Fruit fly (Drosophila melanogaster) whole organism, embryonic: ENCODE measurements around the gene Clk.

ENCODE experiments used
- Awh ChIP-seq: fragments of 200-800 bp; sonication (Bioruptor generic); IDR thresholded peaks from 2 replicates; pipeline ENCODE4, ENCODE4 v1.3.6; 2022; ENCODE audit warnings: missing biosample characterization, missing genetic modification characterization
- Bdp1 ChIP-seq: fragments of 200-800 bp; sonication (Bioruptor generic); optimal IDR thresholded peaks from 3 replicates; lab custom pipeline; 2016; ENCODE audit warnings: missing biosample characterization, missing genetic modification characterization
- CG1233 ChIP-seq: fragments of 200-800 bp; sonication (Bioruptor generic); optimal IDR thresholded peaks from 4 replicates; lab custom pipeline; 2018; ENCODE audit warnings: missing biosample characterization, mild to moderate bottlenecking, missing genetic modification characterization
- CG13287 ChIP-seq: fragments of 200-800 bp; sonication (Bioruptor generic); IDR thresholded peaks from 2 replicates; pipeline ENCODE4 v1.3.6; 2022; ENCODE audit warnings: missing biosample characterization, missing genetic modification characterization; ENCODE audit not compliant: partially characterized antibody
- CG15073 ChIP-seq: fragments of 200-800 bp; sonication (Bioruptor generic); optimal IDR thresholded peaks from 2 replicates; lab custom pipeline; 2016; ENCODE audit warnings: missing biosample characterization, missing genetic modification characterization
- CG15479 ChIP-seq: fragments of 200-800 bp; sonication (Bioruptor generic); optimal IDR thresholded peaks from 3 replicates; lab custom pipeline; 2019; ENCODE audit warnings: missing biosample characterization, mild to moderate bottlenecking, missing genetic modification characterization, moderate library complexity
- CG16863 ChIP-seq: fragments of 200-800 bp; sonication (Bioruptor generic); optimal IDR thresholded peaks from 3 replicates; lab custom pipeline; 2016; ENCODE audit warnings: missing biosample characterization, missing genetic modification characterization
- CG18764 ChIP-seq: fragments of 200-800 bp; sonication (Bioruptor generic); optimal IDR thresholded peaks from 3 replicates; lab custom pipeline; 2016; ENCODE audit warnings: missing biosample characterization, missing genetic modification characterization
- CG2129 ChIP-seq: fragments of 200-800 bp; sonication (Bioruptor generic); IDR thresholded peaks from 2 replicates; pipeline ENCODE4 v1.3.6; 2022; ENCODE audit warnings: missing biosample characterization, missing genetic modification characterization; ENCODE audit not compliant: partially characterized antibody
- CG2199 ChIP-seq: fragments of 200-800 bp; sonication (Bioruptor generic); IDR thresholded peaks from 3 replicates; pipeline ENCODE4 v1.3.6; 2022; ENCODE audit warnings: missing biosample characterization, missing genetic modification characterization
- CG33213 ChIP-seq: fragments of 200-800 bp; sonication (Bioruptor generic); optimal IDR thresholded peaks from 3 replicates; lab custom pipeline; 2016; ENCODE audit warnings: missing biosample characterization, missing genetic modification characterization
- CG34224 ChIP-seq: fragments of 200-800 bp; sonication (Bioruptor generic); IDR thresholded peaks from 3 replicates; pipeline ENCODE4 v1.3.6; 2022; ENCODE audit warnings: missing biosample characterization, missing genetic modification characterization; ENCODE audit not compliant: partially characterized antibody
- CG3847 ChIP-seq: fragments of 200-800 bp; sonication (Bioruptor generic); IDR thresholded peaks from 2 replicates; pipeline ENCODE4 v1.3.6; 2022; ENCODE audit warnings: missing biosample characterization, missing genetic modification characterization
- CG5245 ChIP-seq: fragments of 200-800 bp; sonication (Bioruptor generic); optimal IDR thresholded peaks from 3 replicates; lab custom pipeline; 2016; ENCODE audit warnings: missing biosample characterization, missing genetic modification characterization
- CG7357 ChIP-seq: fragments of 200-800 bp; sonication (Bioruptor generic); IDR thresholded peaks from 3 replicates; pipeline ENCODE4 v1.3.6; 2022; ENCODE audit warnings: missing biosample characterization, missing genetic modification characterization
- CG7372 ChIP-seq: fragments of 200-800 bp; sonication (Bioruptor generic); IDR thresholded peaks from 2 replicates; pipeline ENCODE4 v1.3.6; 2022; ENCODE audit warnings: missing biosample characterization, missing genetic modification characterization
- CG9817 ChIP-seq: fragments of 200-800 bp; sonication (Bioruptor generic); optimal IDR thresholded peaks from 2 replicates; lab custom pipeline; 2018; ENCODE audit warnings: missing biosample characterization, mild to moderate bottlenecking, missing genetic modification characterization, moderate library complexity
- CG9876 ChIP-seq: fragments of 200-800 bp; sonication (Bioruptor generic); optimal IDR thresholded peaks from 2 replicates; lab custom pipeline; 2016; ENCODE audit warnings: missing biosample characterization, missing genetic modification characterization
- Dfd ChIP-seq, 2 experiments: fragments of >200 bp; optimal IDR thresholded peaks; 2 replicates each; lab custom pipeline; 2017; ENCODE audit warnings: missing biosample characterization in 2 of 2, missing genetic modification characterization in 2 of 2
- Gug ChIP-seq: fragments of 200-800 bp; sonication (Bioruptor generic); IDR thresholded peaks from 4 replicates; pipeline ENCODE4 v1.3.6; 2022; ENCODE audit warnings: missing biosample characterization, missing genetic modification characterization
- HHEX ChIP-seq: fragments of 200-800 bp; sonication (Bioruptor generic); optimal IDR thresholded peaks from 3 replicates; lab custom pipeline; 2017; ENCODE audit warnings: missing biosample characterization, mild to moderate bottlenecking, missing genetic modification characterization, missing genetic modification reagents
- Jarid2 ChIP-seq: fragments of 200-800 bp; sonication (Bioruptor generic); optimal IDR thresholded peaks from 3 replicates; lab custom pipeline; 2017; ENCODE audit warnings: mild to moderate bottlenecking, missing biosample characterization, missing genetic modification reagents, missing genetic modification characterization
- NK7.1 ChIP-seq: fragments of 200-800 bp; sonication (Bioruptor generic); optimal IDR thresholded peaks from 3 replicates; lab custom pipeline; 2016; ENCODE audit warnings: missing biosample characterization, missing genetic modification characterization
- Nf-YB ChIP-seq: fragments of 200-800 bp; sonication (Bioruptor generic); optimal IDR thresholded peaks from 3 replicates; lab custom pipeline; 2019; ENCODE audit warnings: missing biosample characterization, mild to moderate bottlenecking, missing genetic modification characterization, moderate library complexity
- Optix ChIP-seq: fragments of 200-800 bp; sonication (Bioruptor generic); IDR thresholded peaks from 3 replicates; pipeline ENCODE4 v1.3.6; 2022; ENCODE audit warnings: missing biosample characterization, missing genetic modification characterization
- Rx ChIP-seq: fragments of 200-800 bp; sonication (Bioruptor generic); IDR thresholded peaks from 2 replicates; pipeline ENCODE4 v1.3.6; 2022; ENCODE audit warnings: missing biosample characterization, missing genetic modification characterization
- Sox102F ChIP-seq: fragments of 200-800 bp; sonication (Bioruptor generic); optimal IDR thresholded peaks from 2 replicates; lab custom pipeline; 2018; ENCODE audit warnings: missing biosample characterization, mild to moderate bottlenecking, missing genetic modification characterization, moderate library complexity
- Taf1 ChIP-seq: fragments of 200-800 bp; sonication (Bioruptor generic); IDR thresholded peaks from 2 replicates; pipeline ENCODE4 v1.3.6; 2022; ENCODE audit warnings: missing biosample characterization, missing genetic modification characterization
- ara ChIP-seq: fragments of 200-800 bp; sonication (Bioruptor generic); IDR thresholded peaks from 2 replicates; pipeline ENCODE4 v1.3.6; 2022; ENCODE audit warnings: missing biosample characterization, missing genetic modification characterization
- ase ChIP-seq: fragments of 200-800 bp; sonication (Bioruptor generic); IDR thresholded peaks from 3 replicates; pipeline ENCODE4 v1.3.6; 2022; ENCODE audit warnings: missing biosample characterization, missing genetic modification characterization
- bsh ChIP-seq, 2 experiments: fragments of 200-800 bp; sonication (Bioruptor generic); optimal IDR thresholded peaks; 2 replicates each; lab custom pipeline; 2017 to 2018; ENCODE audit warnings: mild to moderate bottlenecking in 2 of 2, missing biosample characterization in 2 of 2, missing genetic modification characterization in 2 of 2, moderate library complexity in 1 of 2
- dimm ChIP-seq: fragments of 200-800 bp; sonication (Bioruptor generic); IDR thresholded peaks from 2 replicates; pipeline ENCODE4 v1.3.6; 2022; ENCODE audit warnings: missing biosample characterization, missing genetic modification characterization
- dm ChIP-seq: fragments of 200-800 bp; sonication (Bioruptor generic); optimal IDR thresholded peaks from 3 replicates; lab custom pipeline; 2016; ENCODE audit warnings: missing biosample characterization, missing genetic modification characterization
- emc ChIP-seq: fragments of 200-800 bp; sonication (Bioruptor generic); optimal IDR thresholded peaks from 2 replicates; lab custom pipeline; 2016; ENCODE audit warnings: missing biosample characterization, missing genetic modification characterization
- exex ChIP-seq: fragments of 200-800 bp; sonication (Bioruptor generic); optimal IDR thresholded peaks from 4 replicates; lab custom pipeline; 2018; ENCODE audit warnings: missing biosample characterization, mild to moderate bottlenecking, missing genetic modification characterization, moderate library complexity
- fd64A ChIP-seq: fragments of 200-800 bp; sonication (Bioruptor generic); optimal IDR thresholded peaks from 3 replicates; lab custom pipeline; 2018; ENCODE audit warnings: missing biosample characterization, mild to moderate bottlenecking, missing genetic modification characterization
- grn ChIP-seq: fragments of 200-800 bp; sonication (Bioruptor generic); optimal IDR thresholded peaks from 3 replicates; lab custom pipeline; 2017; ENCODE audit warnings: missing biosample characterization, missing genetic modification characterization
- kah ChIP-seq: fragments of 200-800 bp; sonication (Bioruptor generic); optimal IDR thresholded peaks from 2 replicates; lab custom pipeline; 2018; ENCODE audit warnings: missing biosample characterization, mild to moderate bottlenecking, missing genetic modification characterization
- luna ChIP-seq: fragments of 200-800 bp; sonication (Bioruptor generic); optimal IDR thresholded peaks from 2 replicates; lab custom pipeline; 2016; ENCODE audit warnings: missing biosample characterization, missing genetic modification characterization
- mirr ChIP-seq: fragments of 200-800 bp; sonication (Bioruptor generic); optimal IDR thresholded peaks from 3 replicates; lab custom pipeline; 2018; ENCODE audit warnings: missing biosample characterization, mild to moderate bottlenecking, missing genetic modification characterization
- nau ChIP-seq: fragments of 200-800 bp; sonication (Bioruptor generic); optimal IDR thresholded peaks from 3 replicates; lab custom pipeline; 2017; ENCODE audit warnings: missing biosample characterization, mild to moderate bottlenecking, missing genetic modification characterization, missing genetic modification reagents
- nom ChIP-seq: fragments of 200-800 bp; sonication (Bioruptor generic); optimal IDR thresholded peaks from 2 replicates; lab custom pipeline; 2017; ENCODE audit warnings: missing biosample characterization, missing genetic modification characterization, mild to moderate bottlenecking, moderate library complexity, missing genetic modification reagents
- pho ChIP-seq: fragments of 200-800 bp; sonication (Bioruptor generic); optimal IDR thresholded peaks from 2 replicates; lab custom pipeline; 2016; ENCODE audit warnings: missing biosample characterization, missing genetic modification characterization
- pros ChIP-seq: fragments of 200-800 bp; sonication (Bioruptor generic); optimal IDR thresholded peaks from 3 replicates; lab custom pipeline; 2019; ENCODE audit warnings: missing biosample characterization, mild to moderate bottlenecking, missing genetic modification characterization, moderate library complexity
- sd ChIP-seq: fragments of 200-800 bp; sonication (Bioruptor generic); optimal IDR thresholded peaks from 3 replicates; lab custom pipeline; 2018; ENCODE audit warnings: missing biosample characterization, mild to moderate bottlenecking, missing genetic modification characterization, moderate library complexity
- ssp ChIP-seq: fragments of 200-800 bp; sonication (Bioruptor generic); IDR thresholded peaks from 2 replicates; pipeline ENCODE4 v1.3.6; 2022; ENCODE audit warnings: missing biosample characterization, missing genetic modification characterization
- sug ChIP-seq: fragments of 200-800 bp; optimal IDR thresholded peaks from 2 replicates; lab custom pipeline; 2019; ENCODE audit warnings: missing biosample characterization, mild to moderate bottlenecking, missing genetic modification characterization, moderate library complexity
- zen2 ChIP-seq: fragments of 200-800 bp; sonication (Bioruptor generic); IDR thresholded peaks from 3 replicates; pipeline ENCODE4 v1.3.6; 2022; ENCODE audit warnings: missing biosample characterization, missing genetic modification characterization; ENCODE audit not compliant: partially characterized antibody

The Clk gene

dm6 chr3L:7719418-7719789 is 56.0 kb downstream of the Clk start:
- TF ChIP-seq mirr (GFP tag; lab: Kevin White, UChicago), result peak; percentile 10
- 0 out of 2 replicates have a peak, but pooled peaks have one; percentile 18 for TF ChIP-seq Awh (GFP tag; lab: Robert Waterston, UW)
- peak; percentile 38 for TF ChIP-seq grn (GFP tag; lab: Kevin White, UChicago)
- no peak for TF ChIP-seq Jarid2 (GFP tag; lab: Kevin White, UChicago)
- TF ChIP-seq Taf1 (GFP tag; lab: Robert Waterston, UW), result no peak
- no peak for TF ChIP-seq ara (GFP tag; lab: Robert Waterston, UW)
- TF ChIP-seq CG34224, result no peak
- TF ChIP-seq sd (tag; lab: Kevin White, UChicago), result peak; percentile 27
- peak; percentile 69 for TF ChIP-seq sug
- peak; percentile 96 for TF ChIP-seq nom (GFP tag; lab: Kevin White, UChicago)
- TF ChIP-seq exex (tag; lab: Kevin White, UChicago), result peak; percentile 37
- peak in 1 of 2 experiments; percentile 37 for TF ChIP-seq bsh (GFP tag; optimal IDR thresholded peaks at IDR 0.05; lab: Kevin White, UChicago)

DNA sequence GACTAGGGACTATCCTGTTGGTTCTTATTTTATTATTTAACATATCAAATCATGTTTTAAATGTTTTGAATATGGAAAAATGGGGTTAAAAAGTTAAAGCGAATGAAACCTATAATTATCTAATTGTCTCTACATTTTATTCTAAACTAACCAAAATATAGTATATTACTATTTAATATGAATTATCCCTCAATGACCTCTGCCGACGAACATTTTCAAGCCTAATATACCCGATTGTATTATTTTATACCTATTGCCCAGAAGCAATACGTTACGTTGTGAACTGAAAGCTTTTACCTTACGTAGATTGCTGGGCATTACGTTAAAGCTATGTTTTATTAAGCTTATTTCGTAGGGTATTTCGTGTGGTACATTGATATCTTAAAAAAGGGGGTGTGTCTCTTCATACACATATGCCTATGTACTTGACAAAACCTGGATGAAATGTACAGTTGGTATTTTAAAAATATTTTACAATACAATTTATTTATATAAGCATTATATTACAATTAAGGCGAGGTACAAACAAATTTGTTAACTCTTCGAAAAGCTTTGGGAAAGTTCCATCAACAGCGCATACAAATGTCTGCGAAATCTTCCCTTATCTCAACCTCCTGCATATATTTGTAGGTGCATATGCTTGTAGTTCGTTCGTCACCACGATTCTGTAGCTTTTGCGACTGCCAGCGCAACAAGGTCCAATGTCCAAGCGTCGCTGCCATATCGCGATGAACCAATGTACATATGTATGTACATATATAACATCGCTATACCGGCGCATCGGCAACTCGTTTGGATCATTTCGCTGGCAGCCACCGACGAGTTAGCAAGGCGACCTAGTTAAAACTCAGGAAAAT is 56.6 kb downstream of the Clk start, which contains the start of gene Mcad:
Gene Mcad, plus strand, starts transcription at position 790 of the 857 bp plus-strand sequence.
- TF ChIP-seq CG1233 (GFP tag; lab: Kevin White, UChicago) (peak; percentile 88), dm (GFP tag; lab: Kevin White, UChicago) (no peak), pros (GFP tag; lab: Kevin White, UChicago) (no peak), CG7372 (GFP tag; lab: Robert Waterston, UW) (peak; percentile 89), CG18764 (GFP tag; lab: Kevin White, UChicago) (peak; percentile 90), Bdp1 (GFP tag; lab: Kevin White, UChicago) (no peak), CG33213 (GFP tag; lab: Kevin White, UChicago) (peak; percentile 25), CG2199 (peak; percentile 84), nau (GFP tag; lab: Kevin White, UChicago) (peak; percentile 89), CG16863 (GFP tag; lab: Kevin White, UChicago) (peak; percentile 42), CG7357 (GFP tag; lab: Robert Waterston, UW) (peak; percentile 52; the same call in 2 of the 3 replicates), CG15479 (GFP tag; lab: Kevin White, UChicago) (no peak), CG3847 (GFP tag; lab: Robert Waterston, UW) (peak; percentile 96), pho (GFP tag; lab: Kevin White, UChicago) (peak; percentile 71), Gug (GFP tag; lab: Robert Waterston, UW) (peak; percentile 90), NK7.1 (GFP tag; lab: Kevin White, UChicago) (peak; percentile 35), luna (GFP tag; lab: Kevin White, UChicago) (peak; percentile 26), CG15073 (GFP tag; lab: Kevin White, UChicago) (peak; percentile 27), zen2 (GFP tag; lab: Robert Waterston, UW) (no peak), fd64A (GFP tag; lab: Kevin White, UChicago) (peak; percentile 63), Optix (GFP tag; lab: Robert Waterston, UW) (peak; percentile 75; the same call in 2 of the 3 replicates), dimm (peak; percentile 67), Nf-YB (GFP tag; lab: Kevin White, UChicago) (peak; percentile 63), CG9817 (tag; lab: Kevin White, UChicago) (peak; percentile 68), CG2129 (no peak), HHEX (GFP tag; lab: Kevin White, UChicago) (peak; percentile 97), Sox102F (peak; percentile 88), kah (peak; percentile 98), CG13287 (GFP tag; lab: Robert Waterston, UW) (no peak), ase (peak; percentile 91), Dfd (GFP tag; optimal IDR thresholded peaks at IDR 0.05; lab: Kevin White, UChicago) (no peak), CG5245 (GFP tag; lab: Kevin White, UChicago) (peak; percentile 83), CG9876 (no peak), ssp (GFP tag; lab: Robert Waterston, UW) (peak; percentile 87), emc (GFP tag; lab: Kevin White, UChicago) (peak; percentile 78), Rx (GFP tag; lab: Robert Waterston, UW) (peak; percentile 88)
